Fruit fly (Drosophila melanogaster): Measurements from ENCODE around the gene MED11.

The MED11 gene

dm6 chr3L:18758894-18759569, 13.4 kb downstream of the MED11 start (continued):
- TF ChIP-seq Hr3 (GFP tag; optimal IDR thresholded peaks at IDR 0.05) (peak; percentile 98), CG31365 (tag; optimal IDR thresholded peaks at IDR 0.05) (peak; percentile 52), sug (tag; optimal IDR thresholded peaks at IDR 0.05) (peak; percentile 81), Fer1 (GFP tag; optimal IDR thresholded peaks at IDR 0.05) (peak; percentile 66), CG15073 (GFP tag; optimal IDR thresholded peaks at IDR 0.05) (no peak), Dref (GFP tag; IDR thresholded peaks at IDR 0.05) (no peak), Rx (GFP tag; IDR thresholded peaks at IDR 0.05) (no peak), gce (GFP tag; IDR thresholded peaks at IDR 0.05) (peak; percentile 19; the same call in 1 of the 3 replicates), CG13624 (GFP tag; optimal IDR thresholded peaks at IDR 0.05) (peak; percentile 54), dmrt99B (tag; optimal IDR thresholded peaks at IDR 0.05) (no peak), sqz (GFP tag; optimal IDR thresholded peaks at IDR 0.05) (peak; percentile 61), CG3407 (GFP tag; optimal IDR thresholded peaks at IDR 0.05) (no peak), CG11093 (GFP tag; IDR thresholded peaks at IDR 0.05) (no peak), CG7786 (GFP tag; optimal IDR thresholded peaks at IDR 0.05) (no peak), row (GFP tag; IDR thresholded peaks at IDR 0.05) (no peak; the same call in 2 of the 3 replicates), C15 (GFP tag; IDR thresholded peaks at IDR 0.05) (no peak), da (GFP tag; optimal IDR thresholded peaks at IDR 0.05) (no peak), repo (GFP tag; optimal IDR thresholded peaks at IDR 0.05) (peak; percentile 29), CG31388 (GFP tag; optimal IDR thresholded peaks at IDR 0.05) (no peak), CG9727 (GFP tag; optimal IDR thresholded peaks at IDR 0.05) (peak; percentile 22), CG13775 (GFP tag; optimal IDR thresholded peaks at IDR 0.05) (no peak), lov (optimal IDR thresholded peaks at IDR 0.05) (no peak), lov (GFP tag; IDR thresholded peaks at IDR 0.05) (0 out of 3 replicates have a peak, but pooled peaks have one; percentile 62), Hmx (GFP tag; optimal IDR thresholded peaks at IDR 0.05) (no peak), tap (tag; optimal IDR thresholded peaks at IDR 0.05) (no peak), Sox102F (GFP tag; optimal IDR thresholded peaks at IDR 0.05) (no peak), CG2120 (GFP tag; optimal IDR thresholded peaks at IDR 0.05) (no peak), chm (GFP tag; IDR thresholded peaks at IDR 0.05) (peak; percentile 59; the same call in 1 of the 2 replicates), fd3F (GFP tag; optimal IDR thresholded peaks at IDR 0.05) (no peak), CG5180 (GFP tag; optimal IDR thresholded peaks at IDR 0.05) (peak; percentile 63), gcm (GFP tag; optimal IDR thresholded peaks at IDR 0.05) (no peak), CG10274 (GFP tag; optimal IDR thresholded peaks at IDR 0.05) (no peak), tx (GFP tag; optimal IDR thresholded peaks at IDR 0.05) (no peak), Asciz (GFP tag; optimal IDR thresholded peaks at IDR 0.05) (peak; percentile 6), amos (GFP tag; IDR thresholded peaks at IDR 0.05; ENCODE audit: partially characterized antibody) (no peak), CG17328 (GFP tag; IDR thresholded peaks at IDR 0.05) (peak; percentile 48; the same call in 1 of the 2 replicates), vnd (GFP tag; IDR thresholded peaks at IDR 0.05; ENCODE audit: partially characterized antibody) (no peak), disco-r (GFP tag; optimal IDR thresholded peaks at IDR 0.05) (no peak), Hmr (GFP tag; optimal IDR thresholded peaks at IDR 0.05) (peak; percentile 38), Six4 (GFP tag; optimal IDR thresholded peaks at IDR 0.05) (no peak), CG12942 (GFP tag; optimal IDR thresholded peaks at IDR 0.05) (no peak), Atf3 (GFP tag; optimal IDR thresholded peaks at IDR 0.05) (no peak), Hr51 (GFP tag; optimal IDR thresholded peaks at IDR 0.05) (peak in 1 of 2 experiments; percentile 18), Vsx1 (GFP tag; optimal IDR thresholded peaks at IDR 0.05) (no peak), jumu (GFP tag; optimal IDR thresholded peaks at IDR 0.05) (no peak), CG2202 (tag; optimal IDR thresholded peaks at IDR 0.05) (no peak), Doc3 (GFP tag; IDR thresholded peaks at IDR 0.05; ENCODE audit: partially characterized antibody) (no peak), Nf-YC (tag; optimal IDR thresholded peaks at IDR 0.05) (peak; percentile 34), fd64A (GFP tag; optimal IDR thresholded peaks at IDR 0.05) (peak; percentile 64), Poxn (GFP tag; IDR thresholded peaks at IDR 0.05) (no peak)
